Worm (Caenorhabditis elegans) whole organism, L4 larva: Measurements from ENCODE around the gene C25H3.14.
A peak's percentile ranks its signal among the peaks of the same experiment; 100 is the strongest.

Experiments
- D1046.2 ChIP-seq: fragments of 200-800 bp; sonication (Bioruptor generic); IDR thresholded peaks from 2 replicates; pipeline ENCODE4 v1.3.6; 2022; ENCODE audit warnings: missing genetic modification characterization, missing compliant biosample characterization
- F10B5.3 ChIP-seq: sonication (generic microtip); optimal IDR thresholded peaks from 2 replicates; lab custom pipeline; 2016; ENCODE audit warnings: mild to moderate bottlenecking, missing genetic modification characterization, missing compliant biosample characterization
- F26F4.8 ChIP-seq: fragments of 200-800 bp; sonication (Bioruptor generic); conservative IDR thresholded peaks from 2 replicates; pipeline ENCODE4 v1.3.6; 2022; ENCODE audit warnings: missing genetic modification characterization, missing compliant biosample characterization
- F37D6.2 ChIP-seq: sonication (generic microtip); optimal IDR thresholded peaks from 2 replicates; lab custom pipeline; 2016; ENCODE audit warnings: mild to moderate bottlenecking, missing genetic modification characterization, missing compliant biosample characterization
- F49E8.2 ChIP-seq: sonication (generic microtip); optimal IDR thresholded peaks from 2 replicates; lab custom pipeline; 2016; ENCODE audit warnings: missing compliant biosample characterization, mild to moderate bottlenecking, missing genetic modification characterization, borderline replicate concordance
- R02D3.7 ChIP-seq: fragments of 150-350 bp; sonication (generic microtip); optimal IDR thresholded peaks from 3 replicates; lab custom pipeline; 2014; ENCODE audit warnings: missing biosample characterization, missing genetic modification characterization
- Y105C5A.15 ChIP-seq: fragments of 200-800 bp; sonication (Bioruptor generic); IDR thresholded peaks from 2 replicates; pipeline ENCODE4 v1.3.6; 2022; ENCODE audit warnings: missing genetic modification characterization, missing compliant biosample characterization
- Y48G9A.11 ChIP-seq: fragments of 200-800 bp; sonication (Bioruptor generic); IDR thresholded peaks from 2 replicates; pipeline ENCODE4 v1.3.6; 2022; ENCODE audit warnings: missing genetic modification reagents, missing genetic modification characterization, missing compliant biosample characterization
- ceh-28 ChIP-seq: fragments of 150-350 bp; optimal IDR thresholded peaks from 2 replicates; lab custom pipeline; 2014; ENCODE audit warnings: missing biosample characterization, missing genetic modification reagents, missing genetic modification characterization
- ceh-32 ChIP-seq: sonication (generic microtip); optimal IDR thresholded peaks from 2 replicates; lab custom pipeline; 2016; ENCODE audit warnings: mild to moderate bottlenecking, missing genetic modification characterization, missing compliant biosample characterization; ENCODE audit not compliant: poor library complexity
- ceh-44 ChIP-seq: fragments of 200-800 bp; sonication (Bioruptor generic); IDR thresholded peaks from 2 replicates; pipeline ENCODE4 v1.3.6; 2022; ENCODE audit warnings: missing genetic modification reagents, missing genetic modification characterization, missing compliant biosample characterization
- daf-12 ChIP-seq: fragments of 150-350 bp; optimal IDR thresholded peaks from 2 replicates; lab custom pipeline; 2014; ENCODE audit warnings: missing biosample characterization, missing genetic modification reagents, missing genetic modification characterization
- daf-19 ChIP-seq: fragments of 200-800 bp; sonication (Bioruptor generic); conservative IDR thresholded peaks from 2 replicates; pipeline ENCODE4 v1.3.6; 2022; ENCODE audit warnings: missing genetic modification characterization, missing compliant biosample characterization
- dve-1 ChIP-seq: sonication (generic microtip); optimal IDR thresholded peaks from 2 replicates; lab custom pipeline; 2017; ENCODE audit warnings: antibody characterized with exemption, mild to moderate bottlenecking, missing genetic modification characterization, missing compliant biosample characterization; ENCODE audit not compliant: insufficient read depth
- hlh-11 ChIP-seq: fragments of 200-800 bp; sonication (Bioruptor generic); optimal IDR thresholded peaks from 2 replicates; lab custom pipeline; 2018; ENCODE audit warnings: mild to moderate bottlenecking, missing genetic modification characterization, missing compliant biosample characterization
- jun-1 ChIP-seq: fragments of 150-350 bp; optimal IDR thresholded peaks from 2 replicates; lab custom pipeline; 2014; ENCODE audit warnings: missing biosample characterization, missing genetic modification reagents, missing genetic modification characterization
- lin-15B ChIP-seq: fragments of 150-350 bp; sonication (generic microtip); optimal IDR thresholded peaks from 3 replicates; lab custom pipeline; 2014; ENCODE audit warnings: missing biosample characterization, missing genetic modification characterization
- lin-29 ChIP-seq: fragments of 200-800 bp; sonication (Bioruptor generic); IDR thresholded peaks from 2 replicates; pipeline ENCODE4 v1.3.6; 2022; ENCODE audit warnings: missing genetic modification reagents, missing genetic modification characterization, missing compliant biosample characterization
- lin-38 ChIP-seq: fragments of 200-800 bp; sonication (Bioruptor generic); IDR thresholded peaks from 2 replicates; pipeline ENCODE4 v1.3.6; 2022; ENCODE audit warnings: missing genetic modification reagents, missing genetic modification characterization, missing compliant biosample characterization
- madf-5 ChIP-seq, 2 experiments: fragments of 200-800 bp; sonication (Bioruptor generic); IDR thresholded peaks; 2 replicates each; pipeline ENCODE4 v1.3.6; 2022; ENCODE audit warnings: missing compliant biosample characterization in 2 of 2, missing genetic modification characterization in 2 of 2
- madf-9 ChIP-seq: fragments of 200-800 bp; sonication (Bioruptor generic); conservative IDR thresholded peaks from 2 replicates; pipeline ENCODE4 v1.3.6; 2022; ENCODE audit warnings: missing genetic modification reagents, missing genetic modification characterization, missing compliant biosample characterization
- mdl-1 ChIP-seq, 2 experiments: fragments of 150-350 bp in 1 of 2; sonication (generic microtip) in 1 of 2; optimal IDR thresholded peaks; 2 replicates each; lab custom pipeline; 2014 to 2017; ENCODE audit warnings: missing biosample characterization in 2 of 2, missing genetic modification characterization in 2 of 2
- mep-1 ChIP-seq: fragments of 150-350 bp; sonication (generic microtip); optimal IDR thresholded peaks from 3 replicates; lab custom pipeline; 2014; ENCODE audit warnings: missing biosample characterization, missing genetic modification characterization
- mes-2 ChIP-seq: sonication (generic microtip); optimal IDR thresholded peaks from 2 replicates; lab custom pipeline; 2016; ENCODE audit warnings: missing genotype, mild to moderate bottlenecking, missing genetic modification characterization, missing compliant biosample characterization; ENCODE audit not compliant: poor library complexity, severe bottlenecking
- mxl-3 ChIP-seq: fragments of 200-800 bp; sonication (Bioruptor generic); optimal IDR thresholded peaks from 2 replicates; lab custom pipeline; 2018; ENCODE audit warnings: mild to moderate bottlenecking, missing genetic modification characterization, missing compliant biosample characterization
- nhr-11 ChIP-seq: fragments of 150-350 bp; optimal IDR thresholded peaks from 2 replicates; lab custom pipeline; 2014; ENCODE audit warnings: missing biosample characterization, missing genetic modification characterization
- nhr-111 ChIP-seq: fragments of 200-800 bp; sonication (Bioruptor generic); optimal IDR thresholded peaks from 2 replicates; lab custom pipeline; 2018; ENCODE audit warnings: mild to moderate bottlenecking, missing genetic modification characterization, missing compliant biosample characterization
- nhr-28 ChIP-seq: fragments of 150-350 bp; optimal IDR thresholded peaks from 2 replicates; lab custom pipeline; 2014; ENCODE audit warnings: missing biosample characterization, missing genetic modification characterization
- nhr-42 ChIP-seq: fragments of 200-800 bp; sonication (Bioruptor generic); IDR thresholded peaks from 2 replicates; pipeline ENCODE4 v1.3.6; 2022; ENCODE audit warnings: missing genetic modification characterization, missing compliant biosample characterization
- nhr-76 ChIP-seq: fragments of 150-350 bp; optimal IDR thresholded peaks from 2 replicates; lab custom pipeline; 2014; ENCODE audit warnings: missing biosample characterization, missing genetic modification characterization
- nhr-77 ChIP-seq: fragments of 150-350 bp; optimal IDR thresholded peaks from 2 replicates; lab custom pipeline; 2014; ENCODE audit warnings: missing biosample characterization, missing genetic modification characterization
- php-3 ChIP-seq: fragments of 200-800 bp; sonication (Bioruptor generic); IDR thresholded peaks from 2 replicates; pipeline ENCODE4 v1.3.6; 2022; ENCODE audit warnings: missing genetic modification reagents, missing genetic modification characterization, missing compliant biosample characterization
- pqm-1 ChIP-seq: sonication (generic microtip); optimal IDR thresholded peaks from 2 replicates; lab custom pipeline; 2017; ENCODE audit warnings: missing biosample characterization, missing genetic modification characterization
- saeg-2 ChIP-seq: fragments of 200-800 bp; sonication (Bioruptor generic); IDR thresholded peaks from 2 replicates; pipeline ENCODE4 v1.3.6; 2022; ENCODE audit warnings: missing genetic modification reagents, missing genetic modification characterization, missing compliant biosample characterization
- skn-1 ChIP-seq: fragments of 150-350 bp; optimal IDR thresholded peaks from 2 replicates; lab custom pipeline; 2014; ENCODE audit warnings: missing biosample characterization, missing genetic modification characterization
- snpc-1.2 ChIP-seq: fragments of 200-800 bp; sonication (Bioruptor generic); IDR thresholded peaks from 2 replicates; pipeline ENCODE4 v1.3.6; 2022; ENCODE audit warnings: missing genetic modification reagents, missing genetic modification characterization, missing compliant biosample characterization
- snpc-4 ChIP-seq: fragments of 150-350 bp; optimal IDR thresholded peaks from 2 replicates; lab custom pipeline; 2014; ENCODE audit warnings: missing biosample characterization, missing genetic modification characterization
- spr-1 ChIP-seq: sonication (generic microtip); optimal IDR thresholded peaks from 2 replicates; lab custom pipeline; 2016; ENCODE audit warnings: mild to moderate bottlenecking, missing genetic modification characterization, missing compliant biosample characterization
- tra-1 ChIP-seq: fragments of 200-800 bp; sonication (Bioruptor generic); IDR thresholded peaks from 2 replicates; pipeline ENCODE4 v1.3.6; 2022; ENCODE audit warnings: missing genetic modification reagents, missing genetic modification characterization, missing compliant biosample characterization
- unc-130 ChIP-seq: sonication (generic microtip); optimal IDR thresholded peaks from 2 replicates; lab custom pipeline; 2016; ENCODE audit warnings: missing genetic modification reagents, missing genetic modification characterization, missing compliant biosample characterization
- unc-62 ChIP-seq, 3 experiments: fragments of 150-350 bp in 1 of 3; sonication (generic microtip); optimal IDR thresholded peaks in 2 of 3; peaks in 1 of 3; 1 replicate in 1 of 3; 2 replicates in 2 of 3; lab custom pipeline; 2014 to 2017; ENCODE audit warnings: missing biosample characterization in 3 of 3, missing genetic modification characterization in 3 of 3, missing genetic modification reagents in 3 of 3, missing genotype in 1 of 3
- vab-7 ChIP-seq: fragments of 200-800 bp; sonication (Bioruptor generic); IDR thresholded peaks from 2 replicates; pipeline ENCODE4 v1.3.6; 2022; ENCODE audit warnings: missing genetic modification reagents, missing genetic modification characterization, missing compliant biosample characterization
- zfp-2 ChIP-seq: sonication (generic microtip); optimal IDR thresholded peaks from 2 replicates; lab custom pipeline; 2016; ENCODE audit warnings: mild to moderate bottlenecking, missing genetic modification characterization, missing compliant biosample characterization
- zip-11 ChIP-seq: fragments of 200-800 bp; sonication (Bioruptor generic); IDR thresholded peaks from 2 replicates; pipeline ENCODE4 v1.3.6; 2022; ENCODE audit warnings: missing genetic modification characterization, missing compliant biosample characterization

Gene C25H3.14

ce11 chrII:5715745-5716357 lies 21.0 kb downstream of the C25H3.14 start, which contains the start of the genes C18A3.10 and C18A3.3:
Gene C18A3.10 (minus strand): TSS chrII:5715845.
Gene C18A3.3 (plus strand): TSS chrII:5716307.
- peak; percentile 59 for TF ChIP-seq mes-2 (tag; lab: Kevin White, UChicago)
- no peak for TF ChIP-seq F10B5.3 (tag; lab: Kevin White, UChicago)

- TF ChIP-seq Y105C5A.15 (GFP tag; lab: Robert Waterston, UW) (no peak), skn-1 (no peak), lin-38 (GFP tag; lab: Robert Waterston, UW) (no peak), daf-19 (no peak)
Observed at ce11 chrII:5717831-5718230, 22.9 kb downstream of the C25H3.14 start, which contains the start of gene zipt-3. Gene zipt-3 (plus strand): TSS chrII:5718131.

ce11 chrII:5719848-5720247 lies 24.9 kb downstream of the C25H3.14 start, which contains the start of gene damt-1:
Gene damt-1 (plus strand): TSS chrII:5720148.
- TF ChIP-seq unc-62 (GFP tag; optimal IDR thresholded peaks at IDR 0.05 in 1 of 2; lab: Kevin White, UChicago), result peak in 1 of 2 experiments; percentile 10
- no peak for TF ChIP-seq unc-62 (tag; optimal IDR thresholded peaks at IDR 0.05; lab: Kevin White, UChicago)
- no peak for TF ChIP-seq nhr-28 (tag; lab: Kevin White, UChicago)

- TF ChIP-seq R02D3.7 (no peak), lin-29 (GFP tag; lab: Robert Waterston, UW) (no peak), ceh-44 (no peak), nhr-11 (peak; percentile 57), zip-11 (GFP tag; lab: Robert Waterston, UW) (no peak), snpc-1.2 (GFP tag; lab: Robert Waterston, UW) (no peak), tra-1 (GFP tag; lab: Robert Waterston, UW) (no peak), daf-12 (tag; lab: Kevin White, UChicago) (no peak), madf-5 (GFP tag; IDR thresholded peaks at IDR 0.05; lab: Robert Waterston, UW) (no peak), F49E8.2 (tag; lab: Kevin White, UChicago) (no peak), mxl-3 (GFP tag; lab: Kevin White, UChicago) (no peak), nhr-42 (GFP tag; lab: Robert Waterston, UW) (no peak), snpc-4 (no peak), php-3 (no peak), zfp-2 (tag; lab: Kevin White, UChicago) (no peak), nhr-77 (tag; lab: Kevin White, UChicago) (no peak), jun-1 (tag; lab: Kevin White, UChicago) (no peak), vab-7 (GFP tag; lab: Robert Waterston, UW) (peak; percentile 35; the same call in 1 of the 2 replicates), F37D6.2 (tag; lab: Kevin White, UChicago) (peak; percentile 61), dve-1 (tag; lab: Kevin White, UChicago) (no peak), spr-1 (tag; lab: Kevin White, UChicago) (no peak), mes-2 (tag; lab: Kevin White, UChicago) (no peak), ceh-28 (tag; lab: Kevin White, UChicago) (peak; percentile 61), nhr-111 (no peak), unc-130 (no peak), saeg-2 (GFP tag; lab: Robert Waterston, UW) (no peak), hlh-11 (tag; lab: Kevin White, UChicago) (no peak), lin-38 (GFP tag; lab: Robert Waterston, UW) (no peak), mep-1 (peak; percentile 86), lin-15B (tag; lab: Kevin White, UChicago) (no peak), F26F4.8 (GFP tag; lab: Robert Waterston, UW) (no peak), madf-9 (no peak), mdl-1 (tag; optimal IDR thresholded peaks at IDR 0.05; lab: Kevin White, UChicago) (peak in 1 of 2 experiments; percentile 47), D1046.2 (GFP tag; lab: Robert Waterston, UW) (no peak), Y48G9A.11 (GFP tag; lab: Robert Waterston, UW) (no peak), ceh-32 (tag; lab: Kevin White, UChicago) (no peak), nhr-76 (tag; lab: Kevin White, UChicago) (no peak), pqm-1 (no peak)
Observed at ce11 chrII:5725094-5725493, 30.2 kb downstream of the C25H3.14 start.
